Worm (Caenorhabditis elegans) whole organism, L1 larva: ENCODE measurements around the gene cpg-1.
A peak's percentile ranks its signal among the peaks of the same experiment; 100 is the strongest.

Experiments
- C16A3.4 ChIP-seq: fragments of 150-350 bp; optimal IDR thresholded peaks from 2 replicates; lab custom pipeline; 2014; ENCODE audit warnings: missing biosample characterization, missing genetic modification characterization
- Y116A8C.19 ChIP-seq: sonication (generic microtip); optimal IDR thresholded peaks from 2 replicates; lab custom pipeline; 2016; ENCODE audit warnings: missing compliant biosample characterization, missing genetic modification characterization, borderline replicate concordance
- aha-1 ChIP-seq: fragments of 150-350 bp; optimal IDR thresholded peaks from 2 replicates; lab custom pipeline; 2014; ENCODE audit warnings: missing biosample characterization, missing genetic modification characterization
- aly-2 ChIP-seq: fragments of 150-350 bp; optimal IDR thresholded peaks from 2 replicates; lab custom pipeline; 2014; ENCODE audit warnings: missing biosample characterization, missing genetic modification characterization
- blmp-1 ChIP-seq: fragments of 150-350 bp; optimal IDR thresholded peaks from 2 replicates; lab custom pipeline; 2014; ENCODE audit warnings: missing biosample characterization, missing genetic modification characterization
- ceh-82 ChIP-seq, 3 experiments: fragments of 150-350 bp in 1 of 3; sonication (generic microtip) in 2 of 3; optimal IDR thresholded peaks; 2 replicates each; lab custom pipeline; 2014 to 2017; ENCODE audit warnings: missing biosample characterization in 3 of 3, missing genetic modification characterization in 3 of 3
- dsc-1 ChIP-seq: sonication (generic microtip); optimal IDR thresholded peaks from 2 replicates; lab custom pipeline; 2016; ENCODE audit warnings: mild to moderate bottlenecking, missing genetic modification characterization, missing compliant biosample characterization
- egl-13 ChIP-seq: sonication (generic microtip); optimal IDR thresholded peaks from 2 replicates; lab custom pipeline; 2016; ENCODE audit warnings: missing genotype, missing genetic modification reagents, missing genetic modification characterization, missing compliant biosample characterization
- elt-2 ChIP-seq: sonication (generic microtip); optimal IDR thresholded peaks from 2 replicates; lab custom pipeline; 2016; ENCODE audit warnings: missing genetic modification characterization, mild to moderate bottlenecking, inconsistent platforms, missing compliant biosample characterization, missing genetic modification reagents
- ets-5 ChIP-seq: fragments of 200-800 bp; sonication (Bioruptor generic); IDR thresholded peaks from 2 replicates; pipeline ENCODE4 v1.3.6; 2022; ENCODE audit warnings: missing genetic modification characterization, missing compliant biosample characterization
- fkh-8 ChIP-seq: sonication (generic microtip); optimal IDR thresholded peaks from 2 replicates; lab custom pipeline; 2016; ENCODE audit warnings: mild to moderate bottlenecking, missing genetic modification characterization, missing compliant biosample characterization
- grh-1 ChIP-seq: fragments of 200-800 bp; sonication (Bioruptor generic); IDR thresholded peaks from 2 replicates; pipeline ENCODE4 v1.3.6; 2022; ENCODE audit warnings: missing genetic modification reagents, missing genetic modification characterization, missing compliant biosample characterization
- hlh-4 ChIP-seq: sonication (generic microtip); optimal IDR thresholded peaks from 2 replicates; lab custom pipeline; 2016; ENCODE audit warnings: mild to moderate bottlenecking, missing genetic modification characterization, missing compliant biosample characterization
- jun-1 ChIP-seq: fragments of 150-350 bp; optimal IDR thresholded peaks from 2 replicates; lab custom pipeline; 2014; ENCODE audit warnings: missing biosample characterization, missing genetic modification reagents, missing genetic modification characterization
- lin-14 ChIP-seq: fragments of 200-800 bp; sonication (Bioruptor generic); optimal IDR thresholded peaks from 2 replicates; lab custom pipeline; 2018; ENCODE audit warnings: mild to moderate bottlenecking, missing genetic modification characterization, moderate library complexity, missing compliant biosample characterization
- lir-3 ChIP-seq: sonication (generic microtip); optimal IDR thresholded peaks from 2 replicates; lab custom pipeline; 2016; ENCODE audit warnings: mild to moderate bottlenecking, missing genetic modification characterization, moderate library complexity, missing compliant biosample characterization; ENCODE audit not compliant: poor library complexity
- lsy-2 ChIP-seq, 2 experiments: fragments of 150-350 bp; optimal IDR thresholded peaks; 2 replicates each; lab custom pipeline; 2014; ENCODE audit warnings: missing biosample characterization in 2 of 2, missing genetic modification characterization in 2 of 2
- mef-2 ChIP-seq: fragments of 150-350 bp; optimal IDR thresholded peaks from 2 replicates; lab custom pipeline; 2014; ENCODE audit warnings: missing biosample characterization, missing genetic modification characterization
- mep-1 ChIP-seq: fragments of 150-350 bp; optimal IDR thresholded peaks from 2 replicates; lab custom pipeline; 2014; ENCODE audit warnings: missing biosample characterization, missing genetic modification characterization
- nhr-12 ChIP-seq: sonication (generic microtip); optimal IDR thresholded peaks from 2 replicates; lab custom pipeline; 2017; ENCODE audit warnings: missing biosample characterization, missing genetic modification characterization
- nhr-19 ChIP-seq: fragments of 200-800 bp; sonication (Bioruptor generic); conservative IDR thresholded peaks from 2 replicates; pipeline ENCODE4 v1.3.6; 2022; ENCODE audit warnings: missing genetic modification characterization, missing compliant biosample characterization
- nhr-237 ChIP-seq: fragments of 150-350 bp; optimal IDR thresholded peaks from 2 replicates; lab custom pipeline; 2014; ENCODE audit warnings: missing biosample characterization, missing genetic modification characterization
- nhr-47 ChIP-seq: sonication (generic microtip); optimal IDR thresholded peaks from 2 replicates; lab custom pipeline; 2016; ENCODE audit warnings: mild to moderate bottlenecking, missing genetic modification characterization, moderate library complexity, missing compliant biosample characterization
- nhr-77 ChIP-seq: fragments of 150-350 bp; optimal IDR thresholded peaks from 2 replicates; lab custom pipeline; 2014; ENCODE audit warnings: missing biosample characterization, missing genetic modification characterization
- nhr-84 ChIP-seq: sonication (generic microtip); optimal IDR thresholded peaks from 2 replicates; lab custom pipeline; 2017; ENCODE audit warnings: missing biosample characterization, missing genetic modification characterization
- pqm-1 ChIP-seq: sonication (generic microtip); optimal IDR thresholded peaks from 3 replicates; lab custom pipeline; 2017; ENCODE audit warnings: missing biosample characterization, missing genetic modification characterization
- rnt-1 ChIP-seq: sonication (generic microtip); optimal IDR thresholded peaks from 2 replicates; lab custom pipeline; 2016; ENCODE audit warnings: mild to moderate bottlenecking, missing genetic modification characterization, moderate library complexity, missing compliant biosample characterization
- snu-23 ChIP-seq: sonication (generic microtip); optimal IDR thresholded peaks from 2 replicates; lab custom pipeline; 2016; ENCODE audit warnings: missing genetic modification characterization, missing compliant biosample characterization
- swsn-7 ChIP-seq: sonication (generic microtip); optimal IDR thresholded peaks from 2 replicates; lab custom pipeline; 2016; ENCODE audit warnings: missing genetic modification characterization, missing compliant biosample characterization
- unc-30 ChIP-seq: sonication (generic microtip); optimal IDR thresholded peaks from 2 replicates; lab custom pipeline; 2017; ENCODE audit warnings: missing biosample characterization, missing genetic modification characterization
- unc-62 ChIP-seq: fragments of 150-350 bp; optimal IDR thresholded peaks from 2 replicates; lab custom pipeline; 2014; ENCODE audit warnings: missing biosample characterization, missing genetic modification reagents, missing genetic modification characterization
- unc-86 ChIP-seq: sonication (generic microtip); optimal IDR thresholded peaks from 2 replicates; lab custom pipeline; 2016; ENCODE audit warnings: missing genetic modification characterization, missing compliant biosample characterization
- unc-98 ChIP-seq: fragments of 200-800 bp; sonication (Bioruptor generic); IDR thresholded peaks from 2 replicates; pipeline ENCODE4 v1.3.6; 2022; ENCODE audit warnings: missing genetic modification characterization, missing compliant biosample characterization
- vab-15 ChIP-seq: sonication (generic microtip); optimal IDR thresholded peaks from 2 replicates; lab custom pipeline; 2017; ENCODE audit warnings: missing genotype, mild to moderate bottlenecking, missing genetic modification characterization, missing compliant biosample characterization
- ztf-11 ChIP-seq, 2 experiments: sonication (generic microtip); optimal IDR thresholded peaks; 2 replicates each; lab custom pipeline; 2016 to 2017; ENCODE audit warnings: missing genetic modification characterization in 2 of 2, missing biosample characterization in 1 of 2, missing compliant biosample characterization in 1 of 2

The cpg-1 gene

DNA sequence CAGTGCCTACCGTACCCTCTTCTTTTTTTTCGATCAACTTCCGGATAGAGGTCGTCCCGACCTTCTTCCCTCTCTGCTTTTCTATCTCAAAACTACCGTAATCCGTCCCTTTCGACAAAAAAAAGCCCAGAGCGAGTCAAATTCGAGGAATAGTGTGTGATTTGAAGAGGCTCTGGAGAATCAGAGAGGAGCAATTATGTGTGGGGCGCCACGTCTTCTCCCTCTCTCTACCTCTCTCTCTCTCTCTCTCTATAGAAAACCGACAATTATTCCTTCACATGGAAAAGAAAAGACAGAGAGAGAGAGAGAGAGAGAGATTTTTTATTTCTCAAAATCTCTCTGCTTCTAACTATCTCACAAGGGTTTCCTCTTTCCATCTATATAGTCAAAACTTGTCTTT is 32.6 kb upstream of the cpg-1 start (continued):
- peak; percentile 72 for TF ChIP-seq lin-14 (GFP tag; lab: Kevin White, UChicago)

DNA sequence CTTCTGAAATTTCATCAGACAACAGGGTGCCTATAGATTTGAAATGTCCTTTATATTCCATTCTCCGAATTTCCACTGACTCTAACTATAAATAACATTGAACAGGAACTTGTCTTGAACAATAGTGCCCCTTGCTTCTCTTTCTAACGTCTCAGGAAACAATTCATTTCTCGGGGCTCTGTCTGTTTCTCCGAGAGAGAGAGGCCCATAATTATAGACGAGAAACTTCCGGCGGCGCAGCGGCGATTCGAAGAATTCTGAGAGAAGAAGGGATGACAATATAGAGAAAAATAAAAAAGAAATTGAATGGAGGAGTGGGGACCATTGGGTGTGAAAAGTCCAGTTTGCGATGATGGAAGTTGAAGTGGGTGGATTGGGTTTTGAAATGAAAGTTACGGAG is 28.9 kb upstream of the cpg-1 start:
- TF ChIP-seq egl-13 (tag; lab: Kevin White, UChicago) (peak; percentile 0), mep-1 (tag; lab: Kevin White, UChicago) (no peak), fkh-8 (tag; lab: Kevin White, UChicago) (peak; percentile 58), nhr-19 (no peak), lsy-2 (tag; optimal IDR thresholded peaks at IDR 0.05; lab: Kevin White, UChicago) (peak in 1 of 2 experiments; percentile 5), lin-14 (GFP tag; lab: Kevin White, UChicago) (peak; percentile 63), ceh-82 (tag; optimal IDR thresholded peaks at IDR 0.05; lab: Kevin White, UChicago) (peak in 1 of 3 experiments; percentile 3), nhr-237 (tag; lab: Kevin White, UChicago) (no peak)

DNA sequence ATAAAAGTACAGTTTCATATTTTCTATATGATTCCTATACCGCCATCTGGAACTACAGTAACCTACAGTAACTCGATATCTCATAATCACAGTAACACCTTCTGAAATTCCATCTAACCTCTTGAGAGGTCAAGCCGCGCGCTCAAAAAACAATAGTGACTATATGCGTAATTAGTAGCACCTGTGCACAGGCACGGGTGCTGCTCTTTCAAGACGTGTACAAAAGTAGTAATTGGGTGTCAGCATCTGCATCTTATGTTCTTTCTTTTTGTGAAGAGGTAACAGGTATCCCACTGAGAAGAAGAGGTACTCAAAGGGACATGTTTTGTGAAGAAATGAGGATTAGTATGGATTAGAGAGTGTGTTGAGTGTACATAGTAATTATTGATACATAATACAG is 27.8 kb upstream of the cpg-1 start:
- no peak for TF ChIP-seq C16A3.4 (tag; lab: Kevin White, UChicago)
- no peak for TF ChIP-seq egl-13 (tag; lab: Kevin White, UChicago)
- TF ChIP-seq aly-2 (tag; lab: Kevin White, UChicago) = no peak
- TF ChIP-seq ztf-11 (tag; optimal IDR thresholded peaks at IDR 0.05; lab: Kevin White, UChicago) = no peak
- no peak for TF ChIP-seq nhr-47
- no peak for TF ChIP-seq lir-3 (tag; lab: Kevin White, UChicago)
- no peak for TF ChIP-seq ets-5 (GFP tag; lab: Robert Waterston, UW)
- no peak for TF ChIP-seq snu-23 (GFP tag; lab: Kevin White, UChicago)
- no peak for TF ChIP-seq unc-86 (tag; lab: Kevin White, UChicago)
- TF ChIP-seq rnt-1 (tag; lab: Kevin White, UChicago) = no peak
- no peak for TF ChIP-seq unc-62 (GFP tag; lab: Kevin White, UChicago)

DNA sequence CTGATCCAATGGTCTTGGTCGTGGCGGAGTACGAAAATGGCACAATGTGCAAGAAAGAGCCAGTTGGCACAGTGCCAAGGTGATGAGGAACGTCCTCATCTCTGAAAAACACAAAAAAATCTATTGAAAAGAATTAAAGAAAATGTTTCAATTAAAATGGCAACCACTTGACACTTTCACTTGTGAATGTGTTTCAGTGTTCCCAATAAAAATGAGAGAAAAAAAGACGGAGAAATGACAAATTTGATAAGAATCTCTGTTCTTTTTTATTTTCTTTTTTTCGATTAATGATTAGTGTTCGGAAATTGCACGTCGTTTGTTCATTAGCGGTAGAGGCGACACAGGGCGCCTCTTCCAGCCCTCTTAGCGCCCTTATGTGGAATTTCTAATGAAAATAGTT is 21.9 kb upstream of the cpg-1 start, which contains the start of gene ndg-4:
Gene ndg-4, minus strand, starts transcription at position 101 of the 400 bp plus-strand sequence.
- no peak for TF ChIP-seq unc-30 (tag; lab: Kevin White, UChicago)
- TF ChIP-seq blmp-1 (tag; lab: Kevin White, UChicago) = peak; percentile 17

ce11 chrIII:4468390-4468789 is 20.8 kb upstream of the cpg-1 start:
- TF ChIP-seq lin-14 (GFP tag; lab: Kevin White, UChicago) (no peak), nhr-77 (tag; lab: Kevin White, UChicago) (no peak), mef-2 (tag; lab: Kevin White, UChicago) (no peak), swsn-7 (tag; lab: Kevin White, UChicago) (no peak), unc-98 (GFP tag; lab: Robert Waterston, UW) (no peak), jun-1 (tag; lab: Kevin White, UChicago) (no peak), vab-15 (tag; lab: Kevin White, UChicago) (no peak), elt-2 (tag; lab: Kevin White, UChicago) (no peak), nhr-84 (no peak), grh-1 (no peak)

DNA sequence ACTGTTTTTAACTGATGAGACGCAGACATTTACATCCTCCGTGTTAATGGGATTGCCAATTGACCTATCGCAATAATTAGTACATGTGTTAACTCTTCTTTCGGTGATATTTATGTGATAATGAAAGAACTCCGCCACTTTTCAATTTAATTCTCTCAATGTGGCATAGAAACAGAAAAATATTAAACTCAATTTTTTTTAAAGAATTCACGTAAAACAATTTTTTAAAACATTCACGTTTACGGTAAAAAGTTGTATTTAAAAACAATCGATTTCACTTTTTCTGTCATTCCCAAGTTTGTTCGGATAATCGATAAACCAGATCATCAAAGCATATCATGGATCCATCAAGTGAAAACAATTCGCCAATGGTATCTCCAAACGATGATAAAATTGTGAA is 20.3 kb upstream of the cpg-1 start, which contains the start of gene mstr-2:
Gene mstr-2, plus strand, starts transcription at position 301 of the 400 bp plus-strand sequence.
- TF ChIP-seq nhr-237 (tag; lab: Kevin White, UChicago) (no peak), rnt-1 (tag; lab: Kevin White, UChicago) (no peak), Y116A8C.19 (no peak), hlh-4 (no peak), elt-2 (tag; lab: Kevin White, UChicago) (no peak), dsc-1 (no peak), aha-1 (tag; lab: Kevin White, UChicago) (no peak), nhr-12 (tag; lab: Kevin White, UChicago) (no peak), pqm-1 (tag; lab: Kevin White, UChicago) (no peak)
